Worm (Caenorhabditis elegans) whole organism, dauer: ENCODE results near the gene T23F2.2.

ENCODE experiments used
- unc-62 ChIP-seq: sonication (generic microtip); optimal IDR thresholded peaks from 2 replicates; lab custom pipeline; 2017; ENCODE audit warnings: missing biosample characterization, missing genetic modification reagents, missing genetic modification characterization

Gene T23F2.2

ce11 chrX:5470111-5470745 is 34.8 kb downstream of the T23F2.2 start:
- TF ChIP-seq unc-62: no peak

ce11 chrX:5467820-5468270 is 37.2 kb downstream of the T23F2.2 start, which contains the start of gene dpyd-1:
Gene dpyd-1, plus strand, starts transcription at chrX:5467870.
- TF ChIP-seq unc-62: no peak

ce11 chrX:5467308-5467707 is 37.7 kb downstream of the T23F2.2 start:
- TF ChIP-seq unc-62: no peak

ce11 chrX:5466149-5466548 is 38.9 kb downstream of the T23F2.2 start:
- no peak for TF ChIP-seq unc-62

- TF ChIP-seq unc-62: no peak
Observed at ce11 chrX:5465631-5466030, 39.4 kb downstream of the T23F2.2 start.

ce11 chrX:5460930-5461329 is 44.1 kb downstream of the T23F2.2 start, which contains the start of gene ddr-1:
Gene ddr-1, plus strand, starts transcription at chrX:5461230.
- no peak for TF ChIP-seq unc-62

ce11 chrX:5458750-5459149 is 46.3 kb downstream of the T23F2.2 start:
- no peak for TF ChIP-seq unc-62

ce11 chrX:5458043-5458442 is 47.0 kb downstream of the T23F2.2 start:
- no peak for TF ChIP-seq unc-62

ce11 chrX:5457184-5457583 is 47.9 kb downstream of the T23F2.2 start:
- TF ChIP-seq unc-62: no peak

ce11 chrX:5455107-5455506 is 49.9 kb downstream of the T23F2.2 start:
- TF ChIP-seq unc-62: no peak

- TF ChIP-seq unc-62: no peak
Observed at ce11 chrX:5451706-5452105, 53.3 kb downstream of the T23F2.2 start.

- no peak for TF ChIP-seq unc-62
Observed at ce11 chrX:5450773-5451447, 54.1 kb downstream of the T23F2.2 start, which contains the start of gene C25F6.6. Gene C25F6.6, minus strand, starts transcription at chrX:5450823.

- TF ChIP-seq unc-62: no peak
Observed at ce11 chrX:5447941-5448340, 57.1 kb downstream of the T23F2.2 start, which contains the start of gene C25F6.8. Gene C25F6.8, plus strand, starts transcription at chrX:5448241.

- TF ChIP-seq unc-62: no peak
Observed at ce11 chrX:5447381-5447780, 57.7 kb downstream of the T23F2.2 start.
